Fruit fly (Drosophila melanogaster): ENCODE data around the gene CG12535.

- peak; percentile 52 for TF ChIP-seq brk (GFP tag; optimal IDR thresholded peaks at IDR 0.05)
- peak; percentile 89 for TF ChIP-seq br (GFP tag; optimal IDR thresholded peaks at IDR 0.05)
- peak; percentile 86 for TF ChIP-seq sage (GFP tag; optimal IDR thresholded peaks at IDR 0.05)
- TF ChIP-seq jim (GFP tag; optimal IDR thresholded peaks at IDR 0.05), result no peak
- TF ChIP-seq pan (optimal IDR thresholded peaks at IDR 0.05), result peak; percentile 82
- peak; percentile 86 for TF ChIP-seq Hnf4 (GFP tag; optimal IDR thresholded peaks at IDR 0.05)
- peak; percentile 98 for TF ChIP-seq woc (GFP tag; optimal IDR thresholded peaks at IDR 0.05)
- no peak for TF ChIP-seq usp (GFP tag; optimal IDR thresholded peaks at IDR 0.05)
- TF ChIP-seq dmrt93B (GFP tag; optimal IDR thresholded peaks at IDR 0.05), result peak; percentile 94
- peak; percentile 84 for TF ChIP-seq Rel (GFP tag; optimal IDR thresholded peaks at IDR 0.05)
- TF ChIP-seq Rel (tag; optimal IDR thresholded peaks at IDR 0.05), result peak; percentile 40
- TF ChIP-seq lola (GFP tag; optimal IDR thresholded peaks at IDR 0.05), result no peak
- TF ChIP-seq Myc (optimal IDR thresholded peaks at IDR 0.05), result no peak
Observed at dm6 chrX:3433646-3434097, 15.1 kb downstream of the CG12535 start.
